Worm (Caenorhabditis elegans) whole organism, midembryonic: ENCODE results near the gene C14C10.5.

Experiments used
- T22C8.4 ChIP-seq: fragments of 200-800 bp; sonication (Bioruptor generic); IDR thresholded peaks from 2 replicates; pipeline ENCODE4 v1.3.6; 2022; ENCODE audit warnings: missing genetic modification characterization, missing compliant biosample characterization
- cog-1 ChIP-seq: sonication (generic microtip); optimal IDR thresholded peaks from 2 replicates; lab custom pipeline; 2016; ENCODE audit warnings: missing genetic modification characterization, missing compliant biosample characterization
- flt-1 ChIP-seq: fragments of 200-800 bp; sonication (Bioruptor generic); IDR thresholded peaks from 2 replicates; pipeline ENCODE4 v1.3.6; 2022; ENCODE audit warnings: missing genetic modification characterization, missing compliant biosample characterization
- klf-2 ChIP-seq: fragments of 200-800 bp; sonication (Bioruptor generic); conservative IDR thresholded peaks from 2 replicates; pipeline ENCODE4 v1.3.6; 2022; ENCODE audit warnings: missing genetic modification reagents, missing genetic modification characterization, missing compliant biosample characterization
- med-1 ChIP-seq: sonication (generic microtip); optimal IDR thresholded peaks from 2 replicates; lab custom pipeline; 2017; ENCODE audit warnings: missing genetic modification characterization, mild to moderate bottlenecking, missing compliant biosample characterization, antibody characterized with exemption, missing genetic modification reagents; ENCODE audit not compliant: insufficient read depth
- ref-1 ChIP-seq: fragments of 200-800 bp; sonication (Bioruptor generic); conservative IDR thresholded peaks from 2 replicates; pipeline ENCODE4 v1.3.6; 2022; ENCODE audit warnings: missing genetic modification reagents, missing genetic modification characterization, missing compliant biosample characterization
- tab-1 ChIP-seq: fragments of 200-800 bp; sonication (Bioruptor generic); IDR thresholded peaks from 2 replicates; pipeline ENCODE4 v1.3.6; 2022; ENCODE audit warnings: missing genetic modification characterization, missing compliant biosample characterization
- ztf-23 ChIP-seq: fragments of 200-800 bp; sonication (Bioruptor generic); IDR thresholded peaks from 2 replicates; pipeline ENCODE4 v1.3.6; 2022; ENCODE audit warnings: missing genetic modification reagents, missing genetic modification characterization, missing compliant biosample characterization
- ztf-29 ChIP-seq: fragments of 200-800 bp; sonication (Bioruptor generic); IDR thresholded peaks from 2 replicates; pipeline ENCODE4 v1.3.6; 2022; ENCODE audit warnings: missing genetic modification reagents, missing genetic modification characterization, missing compliant biosample characterization

Gene C14C10.5

DNA sequence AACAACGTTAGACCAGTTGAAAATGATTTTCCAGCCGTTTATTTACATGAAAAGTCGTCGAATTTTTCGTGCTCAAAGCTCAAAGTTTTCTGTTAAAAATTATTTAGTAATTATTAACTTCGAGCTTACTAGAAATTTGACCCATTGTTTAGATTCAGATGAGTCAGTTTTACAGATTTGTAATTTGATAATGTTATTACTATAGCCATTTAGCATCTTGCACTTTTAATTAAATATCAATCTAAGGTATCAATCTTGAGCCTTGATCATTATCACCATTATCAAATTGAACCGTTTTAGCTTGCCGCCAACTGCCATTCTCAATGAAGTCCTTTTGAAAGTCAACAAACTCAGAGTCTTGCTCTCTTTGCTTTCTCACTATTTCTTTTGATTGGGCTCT is 9.5 kb downstream of the C14C10.5 start, which contains the start of gene ZC116.1:
Gene ZC116.1 (plus strand): TSS at position 301 of the 400 bp plus-strand sequence.
- no peak for TF ChIP-seq tab-1 (GFP tag; lab: Robert Waterston, UW)
- no peak for TF ChIP-seq flt-1
- no peak for TF ChIP-seq ztf-29 (GFP tag; lab: Robert Waterston, UW)
- no peak for TF ChIP-seq T22C8.4 (GFP tag; lab: Robert Waterston, UW)
- no peak for TF ChIP-seq klf-2
- no peak for TF ChIP-seq med-1 (GFP tag; lab: Kevin White, UChicago)
- TF ChIP-seq cog-1 (tag; lab: Kevin White, UChicago), result no peak
- no peak for TF ChIP-seq ref-1
- TF ChIP-seq ztf-23 (GFP tag; lab: Robert Waterston, UW), result no peak

DNA sequence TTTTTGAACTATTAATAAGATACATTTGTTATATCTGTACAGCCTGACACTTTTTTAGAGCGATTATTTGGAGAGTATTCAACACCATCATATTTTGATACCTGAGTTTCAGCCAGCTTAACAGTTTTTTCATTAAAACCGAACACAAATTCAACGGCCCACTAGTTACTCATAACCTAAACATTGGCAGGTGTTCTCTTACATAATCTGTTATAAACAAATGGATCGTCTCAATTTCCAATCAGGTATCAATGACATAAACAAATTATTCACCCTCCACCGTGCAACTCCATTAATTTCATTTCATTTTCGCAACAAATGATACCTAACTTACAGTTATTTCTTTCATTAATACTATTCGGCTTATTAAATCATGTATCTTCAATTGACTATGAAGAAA is 11.0 kb downstream of the C14C10.5 start, which contains the start of gene cubn-1:
Gene cubn-1 (plus strand): TSS at position 301 of the 400 bp plus-strand sequence.
- TF ChIP-seq ztf-23 (GFP tag; lab: Robert Waterston, UW) (no peak), med-1 (GFP tag; lab: Kevin White, UChicago) (no peak), ref-1 (no peak), tab-1 (GFP tag; lab: Robert Waterston, UW) (no peak), klf-2 (no peak), flt-1 (no peak), T22C8.4 (GFP tag; lab: Robert Waterston, UW) (no peak), ztf-29 (GFP tag; lab: Robert Waterston, UW) (no peak), cog-1 (tag; lab: Kevin White, UChicago) (no peak)

DNA sequence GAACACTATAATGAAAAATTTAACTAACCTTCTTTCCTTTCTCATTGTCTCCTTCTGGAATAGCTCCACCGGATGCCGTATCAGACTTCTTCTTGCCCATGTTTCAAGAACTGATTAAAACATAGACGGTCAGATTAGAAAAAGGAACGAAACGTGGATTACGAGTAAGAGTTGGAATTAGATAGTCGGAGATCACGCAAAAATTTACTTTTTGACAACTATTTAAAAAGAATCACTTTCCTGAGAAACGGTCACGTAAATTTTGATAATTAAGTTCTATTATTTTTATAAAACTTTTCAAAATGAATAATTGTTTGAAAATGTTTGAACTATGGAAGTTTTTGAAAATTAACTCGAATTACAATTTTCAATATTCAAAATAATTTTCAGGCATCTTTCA is 12.1 kb downstream of the C14C10.5 start, which contains the start of gene cyc-2.2:
Gene cyc-2.2 (minus strand): TSS at position 101 of the 400 bp plus-strand sequence.
- TF ChIP-seq cog-1 (tag; lab: Kevin White, UChicago), result no peak
- TF ChIP-seq tab-1 (GFP tag; lab: Robert Waterston, UW), result no peak
- no peak for TF ChIP-seq T22C8.4 (GFP tag; lab: Robert Waterston, UW)
- no peak for TF ChIP-seq ref-1
- TF ChIP-seq ztf-29 (GFP tag; lab: Robert Waterston, UW), result no peak
- no peak for TF ChIP-seq med-1 (GFP tag; lab: Kevin White, UChicago)
- no peak for TF ChIP-seq ztf-23 (GFP tag; lab: Robert Waterston, UW)
- TF ChIP-seq flt-1, result no peak
- no peak for TF ChIP-seq klf-2

DNA sequence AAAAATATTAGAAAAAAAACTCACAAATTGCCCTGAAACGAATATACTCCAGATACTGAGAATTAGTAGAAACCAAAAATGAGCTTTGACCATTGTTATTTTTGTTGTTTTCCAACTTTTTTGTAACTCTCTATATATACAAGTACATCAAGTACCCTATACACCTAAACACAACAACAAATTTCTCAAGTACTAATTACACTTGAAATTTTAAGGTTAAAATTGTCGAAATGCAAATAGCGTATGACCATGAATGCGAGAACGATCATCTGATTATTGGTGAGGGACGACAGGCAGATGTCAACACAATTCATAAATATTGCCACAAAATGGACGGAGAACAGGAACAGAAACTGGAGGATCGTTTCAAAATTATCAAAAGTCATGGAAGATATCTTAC is 24.4 kb downstream of the C14C10.5 start, which contains the start of gene F56H9.9:
Gene F56H9.9 (minus strand): TSS at position 101 of the 400 bp plus-strand sequence.
- no peak for TF ChIP-seq ztf-23 (GFP tag; lab: Robert Waterston, UW)
- TF ChIP-seq tab-1 (GFP tag; lab: Robert Waterston, UW), result no peak
- TF ChIP-seq klf-2, result no peak
- no peak for TF ChIP-seq cog-1 (tag; lab: Kevin White, UChicago)
- TF ChIP-seq ref-1, result no peak
- TF ChIP-seq flt-1, result no peak
- TF ChIP-seq T22C8.4 (GFP tag; lab: Robert Waterston, UW), result no peak
- no peak for TF ChIP-seq med-1 (GFP tag; lab: Kevin White, UChicago)
- no peak for TF ChIP-seq ztf-29 (GFP tag; lab: Robert Waterston, UW)

DNA sequence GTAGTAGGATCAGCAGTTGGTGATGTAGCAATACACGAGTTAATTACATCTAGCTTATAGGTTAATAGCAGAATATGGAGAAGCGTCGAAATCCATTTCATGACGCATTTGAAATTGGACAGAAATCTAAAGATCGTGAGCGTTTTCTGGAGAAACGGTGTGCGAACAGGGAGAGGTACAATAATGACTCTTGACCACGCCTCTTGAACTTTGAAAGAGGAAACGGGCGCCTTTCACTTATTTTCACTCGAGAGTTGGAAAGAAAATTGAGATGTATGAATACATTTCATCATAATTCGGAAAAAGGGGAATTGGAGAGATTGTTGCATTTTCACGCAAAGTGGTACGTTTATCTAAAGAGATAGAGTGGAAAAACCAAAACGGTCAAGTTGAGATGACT is 29.8 kb downstream of the C14C10.5 start, which contains the start of gene F56H9.6:
Gene F56H9.6 (minus strand): TSS at position 101 of the 400 bp plus-strand sequence.
- TF ChIP-seq ztf-29 (GFP tag; lab: Robert Waterston, UW) (no peak), klf-2 (no peak), ref-1 (no peak), flt-1 (no peak), cog-1 (tag; lab: Kevin White, UChicago) (no peak), ztf-23 (GFP tag; lab: Robert Waterston, UW) (no peak), T22C8.4 (GFP tag; lab: Robert Waterston, UW) (no peak), med-1 (GFP tag; lab: Kevin White, UChicago) (no peak), tab-1 (GFP tag; lab: Robert Waterston, UW) (no peak)

DNA sequence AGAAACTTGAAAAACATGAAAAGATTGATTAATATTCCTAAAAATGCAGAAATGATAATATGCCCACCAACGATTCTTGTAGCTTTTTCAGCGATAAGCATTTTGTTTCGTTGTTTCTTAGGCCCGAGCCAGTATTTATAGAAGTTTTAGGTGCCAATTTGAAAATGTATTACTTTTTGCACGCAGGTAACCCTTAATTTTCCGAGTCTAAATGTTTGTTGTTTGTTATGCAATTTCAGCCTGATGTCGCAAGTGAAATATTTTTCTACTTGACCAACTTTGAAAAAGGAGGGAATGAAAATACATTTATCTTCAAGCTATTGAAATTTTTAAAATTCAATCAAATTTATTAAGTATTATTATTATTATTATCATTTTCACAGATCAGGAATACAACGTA is 32.1 kb downstream of the C14C10.5 start, which contains the start of gene srx-113:
Gene srx-113 (minus strand): TSS at position 101 of the 400 bp plus-strand sequence.
- TF ChIP-seq ztf-23 (GFP tag; lab: Robert Waterston, UW) (no peak), tab-1 (GFP tag; lab: Robert Waterston, UW) (no peak), cog-1 (tag; lab: Kevin White, UChicago) (no peak), med-1 (GFP tag; lab: Kevin White, UChicago) (no peak), T22C8.4 (GFP tag; lab: Robert Waterston, UW) (no peak), flt-1 (no peak)

DNA sequence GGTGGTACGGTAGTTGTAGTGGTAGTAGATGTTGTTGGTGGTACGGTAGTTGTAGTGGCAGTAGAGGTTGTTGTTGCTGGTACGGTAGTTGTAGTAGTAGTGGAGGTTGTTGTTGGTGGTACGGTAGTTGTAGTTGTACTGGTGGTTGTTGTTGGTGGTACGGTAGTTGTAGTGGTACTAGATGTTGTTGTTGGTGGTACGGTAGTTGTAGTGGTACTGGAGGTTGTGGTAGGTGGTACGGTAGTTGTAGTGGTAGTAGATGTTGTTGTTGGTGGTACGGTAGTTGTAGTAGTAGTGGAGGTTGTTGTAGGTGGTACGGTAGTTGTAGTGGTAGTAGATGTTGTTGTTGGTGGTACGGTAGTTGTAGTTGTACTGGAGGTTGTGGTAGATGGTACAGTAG is 33.1 kb downstream of the C14C10.5 start:
- TF ChIP-seq ztf-29 (GFP tag; lab: Robert Waterston, UW) (no peak), klf-2 (no peak), ztf-23 (GFP tag; lab: Robert Waterston, UW) (0 out of 2 replicates have a peak, but pooled peaks have one; percentile 61), flt-1 (0 out of 2 replicates have a peak, but pooled peaks have one; percentile 14)

DNA sequence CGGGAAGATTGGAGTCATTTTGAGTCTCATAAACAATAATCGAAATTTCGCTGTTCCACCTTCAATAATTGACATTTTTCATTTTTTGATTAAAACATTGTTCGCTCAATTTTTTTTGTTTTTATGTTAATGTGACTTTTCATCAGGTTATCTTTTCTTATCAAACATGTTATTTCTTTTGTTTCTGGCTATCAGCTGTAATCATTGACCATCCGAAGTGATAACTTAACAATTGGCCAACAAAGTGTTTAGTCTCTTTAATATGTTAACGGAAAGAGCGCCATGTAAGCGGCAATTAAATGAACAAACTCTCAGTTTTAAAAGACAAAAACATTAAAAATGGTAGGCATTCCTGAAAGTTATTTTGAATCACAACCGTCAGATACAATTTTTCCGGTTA is 34.1 kb downstream of the C14C10.5 start:
- TF ChIP-seq T22C8.4 (GFP tag; lab: Robert Waterston, UW), result no peak

DNA sequence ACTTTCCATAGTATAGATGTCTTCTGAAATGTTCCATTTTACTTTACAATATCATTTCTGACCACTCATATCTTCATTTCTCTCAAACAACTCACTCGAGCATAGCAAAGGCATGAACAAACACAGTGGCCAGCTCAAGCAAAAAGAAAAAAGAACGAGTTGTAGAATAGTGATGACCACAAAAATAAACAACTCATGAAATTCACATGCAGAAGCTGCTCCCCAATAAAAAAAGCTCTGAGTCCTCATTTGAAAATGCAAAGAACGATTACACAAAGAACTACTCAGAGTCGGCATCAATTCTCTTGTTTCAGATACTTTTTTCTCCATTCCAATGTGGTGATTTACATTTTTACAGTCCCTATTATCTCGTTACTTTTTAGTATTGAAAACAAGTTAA is 34.8 kb downstream of the C14C10.5 start:
- TF ChIP-seq ztf-23 (GFP tag; lab: Robert Waterston, UW), result no peak
- no peak for TF ChIP-seq cog-1 (tag; lab: Kevin White, UChicago)
- TF ChIP-seq ref-1, result no peak
- no peak for TF ChIP-seq T22C8.4 (GFP tag; lab: Robert Waterston, UW)
- TF ChIP-seq med-1 (GFP tag; lab: Kevin White, UChicago), result no peak
- TF ChIP-seq klf-2, result no peak
- no peak for TF ChIP-seq flt-1
- no peak for TF ChIP-seq ztf-29 (GFP tag; lab: Robert Waterston, UW)
- no peak for TF ChIP-seq tab-1 (GFP tag; lab: Robert Waterston, UW)

DNA sequence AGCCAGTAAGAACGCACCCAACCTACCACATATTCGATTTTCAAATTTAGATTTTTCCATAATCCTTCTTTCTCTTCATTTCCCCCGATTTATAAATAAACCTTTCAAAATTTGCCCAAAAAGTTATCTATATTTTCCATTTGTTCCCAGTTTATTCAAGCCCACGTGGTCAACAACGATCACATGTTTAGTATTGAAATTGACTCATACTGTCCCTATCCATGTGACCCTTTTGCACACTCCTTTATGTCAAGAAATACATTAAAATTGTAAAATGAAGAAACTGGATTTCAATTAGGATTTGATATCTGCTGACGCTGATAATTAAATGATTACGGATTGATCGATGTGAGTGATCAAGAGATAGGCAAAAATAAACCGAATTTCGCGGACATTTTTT is 35.2 kb downstream of the C14C10.5 start:
- no peak for TF ChIP-seq med-1 (GFP tag; lab: Kevin White, UChicago)
